Worm (Caenorhabditis elegans) whole organism, late embryonic: Measurements from ENCODE around the gene JC8.7.

Experiments
- ama-1 ChIP-seq: fragments of 150-350 bp; optimal IDR thresholded peaks from 2 replicates; lab custom pipeline; 2014
- ceh-18 ChIP-seq: sonication (generic microtip); optimal IDR thresholded peaks from 2 replicates; lab custom pipeline; 2016; ENCODE audit warnings: missing genetic modification characterization, missing compliant biosample characterization
- ets-4 ChIP-seq: sonication (generic microtip); optimal IDR thresholded peaks from 2 replicates; lab custom pipeline; 2016; ENCODE audit warnings: missing genetic modification characterization, missing compliant biosample characterization
- fkh-6 ChIP-seq: sonication (generic microtip); optimal IDR thresholded peaks from 2 replicates; lab custom pipeline; 2016; ENCODE audit warnings: missing genetic modification characterization, missing compliant biosample characterization
- pat-9 ChIP-seq: fragments of 200-800 bp; sonication (Bioruptor generic); optimal IDR thresholded peaks from 2 replicates; lab custom pipeline; 2018; ENCODE audit warnings: mild to moderate bottlenecking, missing genetic modification characterization, moderate library complexity, missing compliant biosample characterization

DNA sequence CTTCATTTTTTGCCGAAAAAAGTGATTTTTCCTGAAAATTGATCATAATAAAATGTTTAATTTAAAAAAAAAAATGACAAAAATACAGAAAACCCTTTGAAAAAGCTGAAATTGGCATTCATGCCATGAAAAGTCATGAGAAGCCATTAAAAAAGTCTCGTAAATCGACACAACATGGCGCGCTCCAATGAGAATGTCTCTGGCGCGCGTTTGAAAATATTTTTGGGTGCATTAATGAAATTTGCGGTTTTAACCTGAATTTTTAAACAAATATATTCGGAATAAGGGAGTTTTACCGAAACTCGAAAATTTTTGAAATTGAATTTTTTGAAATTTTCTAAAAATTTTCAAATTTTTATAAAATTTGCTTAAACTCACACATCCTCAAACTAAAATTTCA, 719 bp downstream of the JC8.7 start:
- TF ChIP-seq pat-9 (tag; lab: Kevin White, UChicago) (no peak), ets-4 (no peak), ceh-18 (tag; lab: Kevin White, UChicago) (no peak), ama-1 (lab: Kevin White, UChicago) (no peak), fkh-6 (no peak)
